Worm (Caenorhabditis elegans) whole organism, L4/young adult: ENCODE measurements around the gene ugt-41.

Experiments
- W03F9.2 ChIP-seq: fragments of 150-350 bp; optimal IDR thresholded peaks from 2 replicates; lab custom pipeline; 2014; ENCODE audit warnings: missing biosample characterization, missing genetic modification characterization
- dao-5 ChIP-seq: sonication (generic microtip); optimal IDR thresholded peaks from 2 replicates; lab custom pipeline; 2016; ENCODE audit warnings: missing genotype, missing genetic modification characterization, moderate library complexity, missing compliant biosample characterization
- him-1 ChIP-seq: sonication (generic microtip); optimal IDR thresholded peaks from 2 replicates; lab custom pipeline; 2016; ENCODE audit warnings: missing genotype, missing genetic modification reagents, missing genetic modification characterization, missing compliant biosample characterization

Gene ugt-41

ce11 chrV:7163477-7164114 is at the start of gene ugt-41:
TSS of gene ugt-41 (minus strand) at chrV:7163595.
- TF ChIP-seq dao-5 (tag; lab: Kevin White, UChicago) (no peak), him-1 (tag; lab: Kevin White, UChicago) (no peak), W03F9.2 (no peak)

DNA sequence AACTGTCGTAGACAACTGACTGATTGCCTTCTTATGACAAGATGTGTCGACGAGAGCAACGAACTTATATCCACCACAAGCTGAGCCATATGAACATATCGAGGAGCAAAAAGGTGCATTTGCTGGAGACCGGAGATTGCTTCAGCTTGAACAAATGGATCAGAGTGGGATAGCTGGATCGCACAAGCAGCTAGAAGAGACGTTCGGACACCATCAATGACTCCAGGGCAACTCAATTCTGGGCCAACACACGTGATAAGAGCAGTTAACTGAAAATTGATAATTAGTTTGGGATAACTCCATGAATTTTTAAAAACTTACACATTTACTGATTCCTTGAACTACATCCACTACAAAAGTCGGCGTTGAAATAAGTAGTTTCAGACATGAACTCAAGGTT is 45.6 kb upstream of the ugt-41 start:
- TF ChIP-seq dao-5 (tag; lab: Kevin White, UChicago) (no peak), W03F9.2 (no peak), him-1 (tag; lab: Kevin White, UChicago) (no peak)

- no peak for TF ChIP-seq W03F9.2
- TF ChIP-seq dao-5 (tag; lab: Kevin White, UChicago) = no peak
- no peak for TF ChIP-seq him-1 (tag; lab: Kevin White, UChicago)
These were observed 38.0 kb upstream of the ugt-41 start for ce11 chrV:7201353-7201752.

DNA sequence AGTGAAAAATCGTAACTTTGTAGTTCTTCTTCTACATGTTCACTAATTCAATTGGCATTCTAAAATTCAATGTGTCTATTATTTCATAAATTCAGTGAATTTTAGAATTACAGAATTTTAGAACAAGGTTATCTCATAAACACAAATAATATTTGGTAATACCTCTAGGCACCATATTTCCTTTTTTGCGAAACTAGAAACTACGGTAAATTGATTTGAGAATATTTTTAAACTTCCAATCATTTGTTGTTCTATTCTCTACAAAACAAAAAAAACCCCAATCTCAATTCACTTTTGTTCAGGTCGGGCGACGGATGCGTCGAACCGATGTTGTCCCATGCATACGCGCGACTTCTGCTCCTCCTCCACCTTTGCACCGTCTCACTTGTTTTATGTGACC is 36.5 kb upstream of the ugt-41 start, which contains the start of gene F09G2.1:
TSS of gene F09G2.1 (plus strand) at position 301 of the 400 bp plus-strand sequence.
- TF ChIP-seq W03F9.2 (no peak), dao-5 (tag; lab: Kevin White, UChicago) (no peak), him-1 (tag; lab: Kevin White, UChicago) (no peak)

DNA sequence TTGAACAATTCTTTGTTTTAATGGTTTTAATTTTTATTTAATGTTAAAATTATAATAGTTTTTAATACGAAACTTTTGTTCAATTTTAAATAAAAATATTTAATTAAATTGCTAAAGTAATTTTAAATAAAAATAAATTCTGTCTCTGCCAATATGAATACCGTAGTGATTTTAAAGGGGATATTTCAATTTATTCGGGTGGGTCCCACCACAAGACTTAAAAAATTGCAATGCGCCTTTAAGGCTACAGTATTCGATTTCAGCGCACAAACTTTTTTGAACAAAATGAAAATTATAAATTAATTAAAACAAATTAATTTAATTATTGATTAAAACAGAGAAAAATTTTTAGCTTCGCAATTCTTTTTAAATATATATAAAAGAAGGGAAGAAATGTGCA is 35.7 kb upstream of the ugt-41 start:
- TF ChIP-seq him-1 (tag; lab: Kevin White, UChicago) = no peak
- no peak for TF ChIP-seq W03F9.2
- TF ChIP-seq dao-5 (tag; lab: Kevin White, UChicago) = no peak

DNA sequence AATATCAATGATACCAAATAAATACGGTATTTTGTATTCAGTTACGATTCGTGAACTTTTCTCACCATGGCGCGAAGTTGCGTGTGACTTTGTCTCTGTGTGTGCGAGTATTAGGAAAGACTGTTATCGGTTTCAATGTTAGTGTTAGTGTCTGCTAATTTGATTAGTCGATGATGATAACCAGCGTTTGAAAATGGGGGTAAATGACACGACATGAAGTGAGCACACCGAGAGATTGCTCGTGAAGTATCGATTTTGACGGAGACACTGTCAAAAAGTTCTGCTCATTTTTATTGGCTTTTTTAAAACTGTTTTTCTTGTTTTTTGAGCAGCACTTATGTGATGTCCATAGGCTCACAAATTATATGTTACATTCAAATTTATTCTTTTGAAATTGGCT is 35.0 kb upstream of the ugt-41 start:
- no peak for TF ChIP-seq dao-5 (tag; lab: Kevin White, UChicago)
- no peak for TF ChIP-seq him-1 (tag; lab: Kevin White, UChicago)
- no peak for TF ChIP-seq W03F9.2

ce11 chrV:7197036-7197435 is 33.6 kb upstream of the ugt-41 start:
- TF ChIP-seq him-1 (tag; lab: Kevin White, UChicago) = no peak
- no peak for TF ChIP-seq W03F9.2
- TF ChIP-seq dao-5 (tag; lab: Kevin White, UChicago) = no peak

ce11 chrV:7196498-7196966 is 33.1 kb upstream of the ugt-41 start, which contains the start of gene F09G2.2:
TSS of gene F09G2.2 (plus strand) at chrV:7196916.
- peak; percentile 93 for TF ChIP-seq W03F9.2
- TF ChIP-seq dao-5 (tag; lab: Kevin White, UChicago) = no peak
- peak; percentile 52 for TF ChIP-seq him-1 (tag; lab: Kevin White, UChicago)

- TF ChIP-seq him-1 (tag; lab: Kevin White, UChicago) (no peak), W03F9.2 (no peak), dao-5 (tag; lab: Kevin White, UChicago) (no peak)
These were observed 32.6 kb upstream of the ugt-41 start, which contains the start of gene attf-2 for ce11 chrV:7196037-7196436. TSS of gene attf-2 (minus strand) at chrV:7196137.

- TF ChIP-seq him-1 (tag; lab: Kevin White, UChicago) = no peak
- TF ChIP-seq W03F9.2 = no peak
- no peak for TF ChIP-seq dao-5 (tag; lab: Kevin White, UChicago)
These were observed 31.4 kb upstream of the ugt-41 start for ce11 chrV:7194818-7195217.

DNA sequence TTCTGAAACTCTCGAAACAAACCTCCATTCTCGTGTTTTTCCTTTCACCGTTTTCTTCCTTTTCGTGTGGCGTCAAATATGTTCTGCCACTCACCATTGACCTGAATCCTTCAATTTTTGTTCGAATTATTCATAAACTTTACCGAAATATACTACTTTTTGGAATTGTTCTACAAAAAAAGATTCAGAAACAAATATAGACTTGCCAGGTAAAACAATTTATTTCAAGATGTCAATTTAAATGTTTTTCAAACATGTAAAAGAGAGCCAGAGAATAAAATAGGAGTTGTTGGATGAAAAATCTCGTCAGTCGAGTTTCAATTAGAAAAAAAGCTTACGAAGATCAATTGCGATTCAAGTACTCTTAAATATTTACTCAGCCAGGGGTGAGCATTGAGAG is 30.2 kb upstream of the ugt-41 start, which contains the start of gene F09G2.8:
TSS of gene F09G2.8 (minus strand) at position 101 of the 400 bp plus-strand sequence.
- no peak for TF ChIP-seq dao-5 (tag; lab: Kevin White, UChicago)
- no peak for TF ChIP-seq W03F9.2
- TF ChIP-seq him-1 (tag; lab: Kevin White, UChicago) = no peak

DNA sequence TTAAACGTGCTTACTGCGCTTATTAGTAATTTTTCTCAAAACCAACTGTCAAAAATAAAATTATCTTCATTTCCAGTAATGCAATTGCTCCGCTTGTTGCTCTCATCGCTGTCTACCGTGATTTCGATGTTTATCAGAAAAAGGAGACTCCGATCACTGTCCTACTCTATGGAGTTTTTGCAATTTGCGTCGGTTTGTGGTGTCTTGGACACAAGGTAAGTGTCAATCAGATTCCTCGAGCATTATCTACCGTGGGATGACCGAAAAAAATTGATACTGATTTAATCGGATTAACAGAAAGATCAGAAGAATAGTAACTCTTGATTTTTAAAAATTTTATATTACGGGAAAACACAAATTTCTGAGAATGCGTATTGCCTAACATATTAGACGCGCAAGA is 23.9 kb upstream of the ugt-41 start:
- TF ChIP-seq him-1 (tag; lab: Kevin White, UChicago) = no peak

ce11 chrV:7186599-7186998 is 23.2 kb upstream of the ugt-41 start:
- TF ChIP-seq W03F9.2 (no peak), him-1 (tag; lab: Kevin White, UChicago) (no peak), dao-5 (tag; lab: Kevin White, UChicago) (no peak)

DNA sequence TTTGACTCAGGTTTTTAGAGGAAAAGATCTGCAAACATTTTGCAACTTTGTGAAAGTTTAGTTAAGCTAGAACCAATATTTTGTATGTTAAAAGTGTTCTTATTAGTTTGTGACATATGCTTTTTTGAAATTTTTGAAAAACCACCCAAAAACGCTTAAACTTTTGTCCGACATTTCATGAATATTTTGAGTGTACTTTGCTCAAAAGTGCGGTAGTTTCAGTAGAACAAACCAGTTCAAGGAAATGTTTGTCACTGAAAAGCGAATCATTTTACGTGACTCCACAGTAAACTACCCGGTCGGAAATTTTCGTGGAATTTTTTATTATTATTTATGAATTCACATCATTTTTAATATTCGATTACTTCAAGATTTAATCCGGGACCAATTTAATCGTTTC is 21.2 kb upstream of the ugt-41 start, which contains the start of gene pitr-5:
TSS of gene pitr-5 (plus strand) at position 301 of the 400 bp plus-strand sequence.
- no peak for TF ChIP-seq him-1 (tag; lab: Kevin White, UChicago)
- TF ChIP-seq W03F9.2 = no peak
- TF ChIP-seq dao-5 (tag; lab: Kevin White, UChicago) = no peak

DNA sequence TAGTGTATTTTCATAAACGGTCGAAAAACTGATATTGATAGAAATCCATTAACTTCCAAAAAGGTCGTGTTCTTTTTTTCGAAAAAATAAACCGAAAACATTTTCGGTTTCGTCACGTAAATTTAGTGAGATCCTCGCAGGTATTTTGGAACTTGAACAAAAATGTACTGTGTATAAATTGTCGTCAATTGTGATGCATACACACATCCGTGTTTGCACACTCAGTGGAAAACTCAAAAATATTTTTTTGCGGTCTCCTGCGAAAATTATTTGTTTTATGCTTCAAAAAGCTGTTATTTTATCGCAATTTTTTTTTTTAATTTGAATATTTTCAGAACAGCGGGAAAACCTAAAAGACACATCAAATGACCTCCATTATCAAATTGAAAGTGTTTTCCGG is 15.4 kb upstream of the ugt-41 start, which contains the start of gene cpsf-2:
TSS of gene cpsf-2 (plus strand) at position 330 of the 400 bp plus-strand sequence.
- TF ChIP-seq W03F9.2 (no peak), dao-5 (tag; lab: Kevin White, UChicago) (no peak), him-1 (tag; lab: Kevin White, UChicago) (no peak)
